Worm (Caenorhabditis elegans): ENCODE measurements around the gene cft-1.

cft-1 gene

DNA sequence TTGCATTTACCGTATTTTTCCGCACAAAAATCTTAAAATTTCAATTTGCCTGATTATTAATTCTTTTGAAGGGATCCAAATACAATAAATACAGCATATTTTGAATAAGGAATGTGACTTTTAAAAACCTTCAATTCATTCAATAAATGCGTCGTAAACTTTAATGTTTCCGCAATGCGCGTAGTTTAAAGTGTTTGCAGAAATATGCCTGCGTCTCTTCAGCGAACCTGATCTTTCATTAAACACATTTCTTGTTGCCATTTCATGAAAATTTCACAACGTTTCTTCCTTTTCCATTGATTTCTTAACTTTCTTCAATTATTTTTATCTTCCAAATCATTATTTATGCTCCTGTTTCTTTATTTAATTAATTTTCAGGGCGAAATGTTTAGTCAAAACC lies 53.7 kb downstream of the cft-1 start, which contains the start of gene vps-37 (continued):
- TF ChIP-seq hmg-1.1 (GFP tag; IDR thresholded peaks at IDR 0.05) (peak; percentile 74), nhr-10 (tag; optimal IDR thresholded peaks at IDR 0.05) (no peak), fkh-10 (GFP tag; optimal IDR thresholded peaks at IDR 0.05) (no peak), dmd-6 (GFP tag; IDR thresholded peaks at IDR 0.05) (peak; percentile 20; the same call in 1 of the 2 replicates), skn-1 (tag; optimal IDR thresholded peaks at IDR 0.05) (no peak), unc-130 (GFP tag; optimal IDR thresholded peaks at IDR 0.05) (no peak)

ce11 chrV:5593406-5593805 lies 54.8 kb downstream of the cft-1 start, which contains the start of gene mrpl-48:
TSS of gene mrpl-48 (plus strand) at chrV:5593706.
- TF ChIP-seq lim-7 (GFP tag; IDR thresholded peaks at IDR 0.05) (no peak), ztf-11 (tag; optimal IDR thresholded peaks at IDR 0.05) (no peak), F37D6.2 (tag; optimal IDR thresholded peaks at IDR 0.05) (no peak), gei-8 (GFP tag; optimal IDR thresholded peaks at IDR 0.05) (no peak), duxl-1 (tag; optimal IDR thresholded peaks at IDR 0.05; ENCODE audit: poor library complexity) (no peak), mep-1 (tag; optimal IDR thresholded peaks at IDR 0.05) (no peak), madf-5 (GFP tag; IDR thresholded peaks at IDR 0.05) (no peak), nhr-76 (tag; optimal IDR thresholded peaks at IDR 0.05) (no peak), hmg-1.1 (GFP tag; IDR thresholded peaks at IDR 0.05) (no peak), jun-1 (tag; optimal IDR thresholded peaks at IDR 0.05) (no peak), dve-1 (tag; optimal IDR thresholded peaks at IDR 0.05; ENCODE audit: insufficient read depth) (no peak), mxl-2 (GFP tag; conservative IDR thresholded peaks at IDR 0.05) (no peak), fos-1 (tag; optimal IDR thresholded peaks at IDR 0.05) (no peak), arid-1 (GFP tag; conservative IDR thresholded peaks at IDR 0.05) (no peak), F10B5.3 (tag; optimal IDR thresholded peaks at IDR 0.05) (no peak), ztf-7 (tag; optimal IDR thresholded peaks at IDR 0.05) (no peak), Y48G9A.11 (GFP tag; IDR thresholded peaks at IDR 0.05) (no peak), ceh-20 (GFP tag; IDR thresholded peaks at IDR 0.05) (no peak), unc-62 (GFP tag; optimal IDR thresholded peaks at IDR 0.05 in 1 of 2) (no peak), unc-62 (tag; optimal IDR thresholded peaks at IDR 0.05) (no peak), fkh-10 (GFP tag; optimal IDR thresholded peaks at IDR 0.05) (no peak)

ce11 chrV:5594315-5594714 lies 55.7 kb downstream of the cft-1 start, which contains the start of gene crn-2:
TSS of gene crn-2 (plus strand) at chrV:5594615.
- no peak for TF ChIP-seq dmd-8 (GFP tag; IDR thresholded peaks at IDR 0.05)
- peak; percentile 44 for TF ChIP-seq aha-1 (tag)

Measured in whole organism, L4 larva.